Fruit fly (Drosophila melanogaster) whole organism, embryonic: ENCODE data around the gene Tcs4.

Source experiments
- Antp ChIP-seq: fragments of 200-800 bp; sonication (Bioruptor generic); optimal IDR thresholded peaks from 3 replicates; lab custom pipeline; 2016; ENCODE audit warnings: missing biosample characterization, missing genetic modification characterization
- Bdp1 ChIP-seq: fragments of 200-800 bp; sonication (Bioruptor generic); optimal IDR thresholded peaks from 3 replicates; lab custom pipeline; 2016; ENCODE audit warnings: missing biosample characterization, missing genetic modification characterization
- CG10321 ChIP-seq: fragments of 200-800 bp; sonication (Bioruptor generic); IDR thresholded peaks from 2 replicates; pipeline ENCODE4 v1.3.6; 2022; ENCODE audit warnings: missing biosample characterization, missing genetic modification characterization
- CG11504 ChIP-seq: fragments of 200-800 bp; sonication (Bioruptor generic); optimal IDR thresholded peaks from 3 replicates; lab custom pipeline; 2019; ENCODE audit warnings: missing biosample characterization, mild to moderate bottlenecking, missing genetic modification characterization, moderate library complexity
- CG12219 ChIP-seq: fragments of 200-800 bp; sonication (Bioruptor generic); optimal IDR thresholded peaks from 3 replicates; lab custom pipeline; 2018; ENCODE audit warnings: missing biosample characterization, mild to moderate bottlenecking, missing genetic modification characterization
- CG12391 ChIP-seq: fragments of 200-800 bp; sonication (Bioruptor generic); optimal IDR thresholded peaks from 3 replicates; lab custom pipeline; 2018; ENCODE audit warnings: missing biosample characterization, mild to moderate bottlenecking, missing genetic modification characterization, moderate library complexity
- CG13287 ChIP-seq: fragments of 200-800 bp; sonication (Bioruptor generic); IDR thresholded peaks from 2 replicates; pipeline ENCODE4 v1.3.6; 2022; ENCODE audit warnings: missing biosample characterization, missing genetic modification characterization; ENCODE audit not compliant: partially characterized antibody
- CG14441 ChIP-seq: fragments of 200-800 bp; sonication (Bioruptor generic); IDR thresholded peaks from 2 replicates; pipeline ENCODE4 v1.3.6; 2022; ENCODE audit warnings: missing biosample characterization, missing genetic modification characterization
- CG14965 ChIP-seq: fragments of 200-800 bp; sonication (Bioruptor generic); optimal IDR thresholded peaks from 2 replicates; lab custom pipeline; 2016; ENCODE audit warnings: missing biosample characterization, missing genetic modification characterization, borderline replicate concordance
- CG1647 ChIP-seq: fragments of 200-800 bp; sonication (Bioruptor generic); optimal IDR thresholded peaks from 3 replicates; lab custom pipeline; 2016; ENCODE audit warnings: missing biosample characterization, missing genetic modification characterization
- CG1832 ChIP-seq: fragments of 200-800 bp; sonication (Bioruptor generic); optimal IDR thresholded peaks from 2 replicates; lab custom pipeline; 2017; ENCODE audit warnings: missing biosample characterization, mild to moderate bottlenecking, missing genetic modification characterization, inconsistent platforms
- CG2129 ChIP-seq: fragments of 200-800 bp; sonication (Bioruptor generic); IDR thresholded peaks from 2 replicates; pipeline ENCODE4 v1.3.6; 2022; ENCODE audit warnings: missing biosample characterization, missing genetic modification characterization; ENCODE audit not compliant: partially characterized antibody
- CG32532 ChIP-seq: fragments of 200-800 bp; sonication (Bioruptor generic); IDR thresholded peaks from 2 replicates; pipeline ENCODE4 v1.3.6; 2022; ENCODE audit warnings: missing biosample characterization, missing genetic modification characterization
- CG32772 ChIP-seq: fragments of 200-800 bp; sonication (Bioruptor generic); IDR thresholded peaks from 2 replicates; pipeline ENCODE4 v1.3.6; 2022; ENCODE audit warnings: missing biosample characterization, missing genetic modification characterization
- CG4730 ChIP-seq: fragments of 200-800 bp; sonication (Bioruptor generic); IDR thresholded peaks from 2 replicates; pipeline ENCODE4 v1.3.6; 2022; ENCODE audit warnings: missing biosample characterization, missing genetic modification characterization
- CG5180 ChIP-seq: fragments of 200-800 bp; sonication (Bioruptor generic); optimal IDR thresholded peaks from 3 replicates; lab custom pipeline; 2017; ENCODE audit warnings: missing biosample characterization, missing genetic modification characterization, mild to moderate bottlenecking, moderate library complexity, missing genetic modification reagents
- CG5953 ChIP-seq: fragments of 200-800 bp; sonication (Bioruptor generic); IDR thresholded peaks from 2 replicates; pipeline ENCODE4 v1.3.6; 2022; ENCODE audit warnings: missing biosample characterization, missing genetic modification characterization
- CG6765 ChIP-seq: fragments of 200-800 bp; sonication (Bioruptor generic); optimal IDR thresholded peaks from 3 replicates; lab custom pipeline; 2017; ENCODE audit warnings: missing biosample characterization, mild to moderate bottlenecking, missing genetic modification characterization
- CG8281 ChIP-seq: fragments of 200-800 bp; sonication (Bioruptor generic); optimal IDR thresholded peaks from 2 replicates; lab custom pipeline; 2018; ENCODE audit warnings: missing biosample characterization, mild to moderate bottlenecking, missing genetic modification characterization, moderate library complexity
- CG9437 ChIP-seq: fragments of 200-800 bp; sonication (Bioruptor generic); optimal IDR thresholded peaks from 2 replicates; lab custom pipeline; 2018; ENCODE audit warnings: missing biosample characterization, mild to moderate bottlenecking, missing genetic modification characterization
- CTCF ChIP-seq: fragments of 200-800 bp; sonication (Bioruptor generic); optimal IDR thresholded peaks from 2 replicates; lab custom pipeline; 2017; ENCODE audit warnings: missing biosample characterization, mild to moderate bottlenecking, missing genetic modification characterization, moderate library complexity
- Elba2 ChIP-seq: fragments of 200-800 bp; sonication (Bioruptor generic); optimal IDR thresholded peaks from 3 replicates; lab custom pipeline; 2016; ENCODE audit warnings: missing biosample characterization, missing genetic modification characterization
- HmgZ ChIP-seq: fragments of 200-800 bp; sonication (Bioruptor generic); optimal IDR thresholded peaks from 2 replicates; lab custom pipeline; 2018; ENCODE audit warnings: missing biosample characterization, mild to moderate bottlenecking, missing genetic modification characterization
- Hr51 ChIP-seq, 2 experiments: fragments of 200-800 bp; sonication (Bioruptor generic); optimal IDR thresholded peaks; 2 replicates in 1 of 2; 3 replicates in 1 of 2; lab custom pipeline; 2016 to 2018; ENCODE audit warnings: missing biosample characterization in 2 of 2, missing genetic modification characterization in 2 of 2, mild to moderate bottlenecking in 1 of 2, moderate library complexity in 1 of 2
- MESR4 ChIP-seq: fragments of 200-800 bp; sonication (Bioruptor generic); optimal IDR thresholded peaks from 2 replicates; lab custom pipeline; 2018; ENCODE audit warnings: missing biosample characterization, mild to moderate bottlenecking, missing genetic modification characterization, moderate library complexity
- Meics ChIP-seq: fragments of 200-800 bp; sonication (Bioruptor generic); optimal IDR thresholded peaks from 2 replicates; lab custom pipeline; 2017; ENCODE audit warnings: missing biosample characterization, mild to moderate bottlenecking, missing genetic modification characterization
- TFAM ChIP-seq: fragments of 200-800 bp; sonication (Bioruptor generic); optimal IDR thresholded peaks from 2 replicates; lab custom pipeline; 2017; ENCODE audit warnings: missing biosample characterization, missing genetic modification characterization, inconsistent platforms
- Trl ChIP-seq, 3 experiments: fragments of >200 bp in 2 of 3; fragments of 200-800 bp in 1 of 3; sonication (Bioruptor generic) in 1 of 3; optimal IDR thresholded peaks; 2 replicates in 1 of 3; 3 replicates in 2 of 3; lab custom pipeline; 2016 to 2017; ENCODE audit warnings: missing biosample characterization in 1 of 3, missing genetic modification characterization in 1 of 3
- Xbp1 ChIP-seq: fragments of 200-800 bp; sonication (Bioruptor generic); optimal IDR thresholded peaks from 3 replicates; lab custom pipeline; 2016; ENCODE audit warnings: missing biosample characterization, mild to moderate bottlenecking, missing genetic modification characterization
- ab ChIP-seq: fragments of 200-800 bp; sonication (Bioruptor generic); optimal IDR thresholded peaks from 2 replicates; lab custom pipeline; 2016; ENCODE audit warnings: missing biosample characterization, missing genetic modification characterization
- ase ChIP-seq: fragments of 200-800 bp; sonication (Bioruptor generic); IDR thresholded peaks from 3 replicates; pipeline ENCODE4 v1.3.6; 2022; ENCODE audit warnings: missing biosample characterization, missing genetic modification characterization
- bcd ChIP-seq: fragments of 200-800 bp; sonication (Bioruptor generic); optimal IDR thresholded peaks from 2 replicates; lab custom pipeline; 2017; ENCODE audit warnings: missing biosample characterization, mild to moderate bottlenecking, missing genetic modification characterization
- dimm ChIP-seq: fragments of 200-800 bp; sonication (Bioruptor generic); IDR thresholded peaks from 2 replicates; pipeline ENCODE4 v1.3.6; 2022; ENCODE audit warnings: missing biosample characterization, missing genetic modification characterization
- ems ChIP-seq: fragments of 200-800 bp; sonication (Bioruptor generic); optimal IDR thresholded peaks from 3 replicates; lab custom pipeline; 2016; ENCODE audit warnings: missing biosample characterization, missing genetic modification characterization
- ftz-f1 ChIP-seq: fragments of 200-800 bp; sonication (Bioruptor generic); optimal IDR thresholded peaks from 2 replicates; lab custom pipeline; 2016; ENCODE audit warnings: missing biosample characterization, missing genetic modification characterization
- jing ChIP-seq: fragments of 200-800 bp; sonication (Bioruptor generic); optimal IDR thresholded peaks from 2 replicates; lab custom pipeline; 2018; ENCODE audit warnings: missing biosample characterization, mild to moderate bottlenecking, missing genetic modification characterization
- kay ChIP-seq: fragments of 200-800 bp; sonication (Bioruptor generic); optimal IDR thresholded peaks from 2 replicates; lab custom pipeline; 2016; ENCODE audit warnings: missing biosample characterization, missing genetic modification characterization
- oc ChIP-seq: fragments of 200-800 bp; sonication (Bioruptor generic); optimal IDR thresholded peaks from 2 replicates; lab custom pipeline; 2018; ENCODE audit warnings: missing biosample characterization, mild to moderate bottlenecking, missing genetic modification characterization, moderate library complexity
- pita ChIP-seq: fragments of 200-800 bp; sonication (Bioruptor generic); optimal IDR thresholded peaks from 2 replicates; lab custom pipeline; 2017; ENCODE audit warnings: missing biosample characterization, mild to moderate bottlenecking, missing genetic modification characterization
- pum ChIP-seq: fragments of 200-800 bp; sonication (Bioruptor generic); optimal IDR thresholded peaks from 2 replicates; lab custom pipeline; 2016; ENCODE audit warnings: missing biosample characterization, missing genetic modification characterization
- row ChIP-seq: fragments of 200-800 bp; sonication (Bioruptor generic); IDR thresholded peaks from 3 replicates; pipeline ENCODE4 v1.3.6; 2022; ENCODE audit warnings: missing biosample characterization, missing genetic modification characterization
- scrt ChIP-seq: fragments of 200-800 bp; sonication (Bioruptor generic); optimal IDR thresholded peaks from 2 replicates; lab custom pipeline; 2018; ENCODE audit warnings: missing biosample characterization, mild to moderate bottlenecking, missing genetic modification characterization, moderate library complexity
- sens ChIP-seq: fragments of 200-800 bp; sonication (Bioruptor generic); peaks from one replicate; lab custom pipeline; 2016; ENCODE audit warnings: missing biosample characterization, missing genetic modification characterization
- sim ChIP-seq: fragments of 200-800 bp; sonication (Bioruptor generic); IDR thresholded peaks from 2 replicates; pipeline ENCODE4 v1.3.6; 2022; ENCODE audit warnings: missing biosample characterization, missing genetic modification characterization
- sr ChIP-seq: fragments of 200-800 bp; sonication (Bioruptor generic); IDR thresholded peaks from 3 replicates; pipeline ENCODE4 v1.3.6; 2022; ENCODE audit warnings: missing biosample characterization, missing genetic modification characterization
- trem ChIP-seq: fragments of 200-800 bp; optimal IDR thresholded peaks from 3 replicates; lab custom pipeline; 2019; ENCODE audit warnings: missing biosample characterization, mild to moderate bottlenecking, missing genetic modification characterization, moderate library complexity
- tup ChIP-seq: fragments of 200-800 bp; sonication (Bioruptor generic); optimal IDR thresholded peaks from 2 replicates; lab custom pipeline; 2016; ENCODE audit warnings: missing biosample characterization, mild to moderate bottlenecking, missing genetic modification characterization, moderate library complexity
- unpg ChIP-seq: fragments of 200-800 bp; sonication (Bioruptor generic); optimal IDR thresholded peaks from 3 replicates; lab custom pipeline; 2018; ENCODE audit warnings: missing biosample characterization, mild to moderate bottlenecking, missing genetic modification characterization, moderate library complexity
- wor ChIP-seq: fragments of 200-800 bp; sonication (Bioruptor generic); IDR thresholded peaks from 2 replicates; pipeline ENCODE4 v1.3.6; 2022; ENCODE audit warnings: missing biosample characterization, missing genetic modification characterization
- zfh1 ChIP-seq: fragments of 200-800 bp; sonication (Bioruptor generic); IDR thresholded peaks from 3 replicates; pipeline ENCODE4 v1.3.6; 2022; ENCODE audit warnings: missing biosample characterization, missing genetic modification characterization

Gene Tcs4

dm6 chrX:19651757-19652419 lies 49.7 kb downstream of the Tcs4 start, which contains the start of the genes Ranbp21 and Elys (continued):
- TF ChIP-seq CG1647 (GFP tag; lab: Kevin White, UChicago) (peak; percentile 42), pita (GFP tag; lab: Kevin White, UChicago) (no peak), ftz-f1 (GFP tag; lab: Kevin White, UChicago) (peak; percentile 5), kay (no peak), zfh1 (GFP tag; lab: Robert Waterston, UW) (peak; percentile 66; the same call in 2 of the 3 replicates), wor (0 out of 2 replicates have a peak, but pooled peaks have one; percentile 39), TFAM (GFP tag; lab: Kevin White, UChicago) (no peak), CG13287 (peak; percentile 55), bcd (GFP tag; lab: Kevin White, UChicago) (no peak), unpg (GFP tag; lab: Kevin White, UChicago) (no peak), sim (GFP tag; lab: Robert Waterston, UW) (no peak), ase (GFP tag; lab: Robert Waterston, UW) (peak; percentile 50; the same call in 1 of the 3 replicates), CG5953 (GFP tag; lab: Robert Waterston, UW) (no peak), sr (GFP tag; lab: Robert Waterston, UW) (no peak), jing (no peak), Antp (GFP tag; lab: Kevin White, UChicago) (peak; percentile 72), Meics (GFP tag; lab: Kevin White, UChicago) (no peak), CTCF (no peak), CG14965 (GFP tag; lab: Kevin White, UChicago) (no peak), CG5180 (GFP tag; lab: Kevin White, UChicago) (no peak), dimm (GFP tag; lab: Robert Waterston, UW) (0 out of 2 replicates have a peak, but pooled peaks have one; percentile 32), CG10321 (GFP tag; lab: Robert Waterston, UW) (no peak), MESR4 (GFP tag; lab: Kevin White, UChicago) (peak; percentile 34), sens (GFP tag; lab: Kevin White, UChicago) (peak; percentile 94), CG8281 (tag; lab: Kevin White, UChicago) (no peak), HmgZ (tag; lab: Kevin White, UChicago) (peak; percentile 28), scrt (GFP tag; lab: Kevin White, UChicago) (no peak), CG32532 (GFP tag; lab: Robert Waterston, UW) (peak; percentile 40; the same call in 1 of the 2 replicates), Bdp1 (GFP tag; lab: Kevin White, UChicago) (peak; percentile 41), CG12391 (tag; lab: Kevin White, UChicago) (peak; percentile 50), CG11504 (tag; lab: Kevin White, UChicago) (no peak), ab (GFP tag; lab: Kevin White, UChicago) (no peak), CG12219 (GFP tag; lab: Kevin White, UChicago) (no peak), tup (GFP tag; lab: Kevin White, UChicago) (peak; percentile 33), pum (GFP tag; lab: Kevin White, UChicago) (peak; percentile 76), CG32772 (peak; percentile 68), CG9437 (GFP tag; lab: Kevin White, UChicago) (no peak), CG14441 (GFP tag; lab: Robert Waterston, UW) (peak; percentile 55; the same call in 1 of the 2 replicates), ems (GFP tag; lab: Kevin White, UChicago) (peak; percentile 61), CG4730 (GFP tag; lab: Robert Waterston, UW) (peak; percentile 34; the same call in 1 of the 2 replicates), trem (tag; lab: Kevin White, UChicago) (peak; percentile 51), oc (no peak), Trl (optimal IDR thresholded peaks at IDR 0.05; lab: Kevin White, UChicago) (peak in 1 of 2 experiments; percentile 25), Trl (GFP tag; optimal IDR thresholded peaks at IDR 0.05; lab: Kevin White, UChicago) (peak; percentile 44), Xbp1 (GFP tag; lab: Kevin White, UChicago) (peak; percentile 67), CG1832 (GFP tag; lab: Kevin White, UChicago) (no peak), Hr51 (GFP tag; optimal IDR thresholded peaks at IDR 0.05; lab: Kevin White, UChicago) (no peak), CG2129 (GFP tag; lab: Robert Waterston, UW) (no peak), row (GFP tag; lab: Robert Waterston, UW) (peak; percentile 70), CG6765 (GFP tag; lab: Kevin White, UChicago) (no peak), Elba2 (GFP tag; lab: Kevin White, UChicago) (no peak)
